Worm (Caenorhabditis elegans) whole organism, L3 larva: ENCODE results near the gene daf-31.

Source experiments
- R02D3.7 ChIP-seq: fragments of 150-350 bp; optimal IDR thresholded peaks from 2 replicates; lab custom pipeline; 2014; ENCODE audit warnings: missing biosample characterization, missing genetic modification characterization
- aly-2 ChIP-seq: fragments of 150-350 bp; optimal IDR thresholded peaks from 2 replicates; lab custom pipeline; 2014; ENCODE audit warnings: missing biosample characterization, missing genetic modification characterization
- ama-1 ChIP-seq: fragments of 150-350 bp; optimal IDR thresholded peaks from 2 replicates; lab custom pipeline; 2018
- ceh-16 ChIP-seq: sonication (generic microtip); optimal IDR thresholded peaks from 2 replicates; lab custom pipeline; 2017; ENCODE audit warnings: missing biosample characterization, missing genetic modification characterization
- ceh-82 ChIP-seq: fragments of 150-350 bp; optimal IDR thresholded peaks from 2 replicates; lab custom pipeline; 2014; ENCODE audit warnings: missing biosample characterization, missing genetic modification characterization
- daf-12 ChIP-seq: fragments of 150-350 bp; optimal IDR thresholded peaks from 2 replicates; lab custom pipeline; 2014; ENCODE audit warnings: missing biosample characterization, missing genetic modification reagents, missing genetic modification characterization
- egl-27 ChIP-seq: sonication (generic microtip); optimal IDR thresholded peaks from 4 replicates; lab custom pipeline; 2017; ENCODE audit warnings: missing biosample characterization, missing genetic modification reagents, missing genetic modification characterization
- elt-1 ChIP-seq: fragments of 150-350 bp; optimal IDR thresholded peaks from 2 replicates; lab custom pipeline; 2014; ENCODE audit warnings: missing biosample characterization, missing genetic modification characterization
- elt-2 ChIP-seq: sonication (generic microtip); optimal IDR thresholded peaks from 2 replicates; lab custom pipeline; 2016; ENCODE audit warnings: missing genetic modification reagents, mild to moderate bottlenecking, missing genetic modification characterization, missing compliant biosample characterization
- eor-1 ChIP-seq, 2 experiments: fragments of 150-350 bp; optimal IDR thresholded peaks; 2 replicates each; lab custom pipeline; 2014 to 2018; ENCODE audit warnings: missing biosample characterization in 2 of 2, missing genetic modification characterization in 2 of 2
- fkh-10 ChIP-seq: sonication (generic microtip); optimal IDR thresholded peaks from 2 replicates; lab custom pipeline; 2017; ENCODE audit warnings: missing biosample characterization, missing genetic modification reagents, missing genetic modification characterization
- fkh-2 ChIP-seq: fragments of 150-350 bp; optimal IDR thresholded peaks from 2 replicates; lab custom pipeline; 2014; ENCODE audit warnings: missing biosample characterization, missing genetic modification reagents, missing genetic modification characterization
- fos-1 ChIP-seq: fragments of 150-350 bp; optimal IDR thresholded peaks from 2 replicates; lab custom pipeline; 2014; ENCODE audit warnings: missing biosample characterization, missing genetic modification characterization
- hmg-11 ChIP-seq: sonication (generic microtip); optimal IDR thresholded peaks from 2 replicates; lab custom pipeline; 2016; ENCODE audit warnings: missing genetic modification characterization, missing compliant biosample characterization
- jun-1 ChIP-seq: fragments of 150-350 bp; optimal IDR thresholded peaks from 2 replicates; lab custom pipeline; 2014; ENCODE audit warnings: missing biosample characterization, missing genetic modification reagents, missing genetic modification characterization
- lin-15B ChIP-seq: fragments of 150-350 bp; optimal IDR thresholded peaks from 2 replicates; lab custom pipeline; 2014; ENCODE audit warnings: missing biosample characterization, missing genetic modification characterization
- lsy-12 ChIP-seq: sonication (generic microtip); optimal IDR thresholded peaks from 2 replicates; lab custom pipeline; 2016; ENCODE audit warnings: mild to moderate bottlenecking, missing genetic modification characterization, missing compliant biosample characterization
- mdl-1 ChIP-seq: fragments of 150-350 bp; optimal IDR thresholded peaks from 2 replicates; lab custom pipeline; 2014; ENCODE audit warnings: missing biosample characterization, missing genetic modification characterization
- mml-1 ChIP-seq: fragments of 150-350 bp; sonication (generic microtip); optimal IDR thresholded peaks from 3 replicates; lab custom pipeline; 2014; ENCODE audit warnings: missing biosample characterization, missing genetic modification characterization
- nfya-1 ChIP-seq: sonication (generic microtip); optimal IDR thresholded peaks from 2 replicates; lab custom pipeline; 2017; ENCODE audit warnings: missing genetic modification characterization, mild to moderate bottlenecking, missing compliant biosample characterization, antibody characterized with exemption, moderate library complexity; ENCODE audit not compliant: insufficient read depth
- nhr-12 ChIP-seq: fragments of 150-350 bp; optimal IDR thresholded peaks from 2 replicates; lab custom pipeline; 2014; ENCODE audit warnings: missing biosample characterization, missing genetic modification characterization
- nhr-23 ChIP-seq: fragments of 150-350 bp; optimal IDR thresholded peaks from 2 replicates; lab custom pipeline; 2014; ENCODE audit warnings: missing biosample characterization, missing genetic modification reagents, missing genetic modification characterization
- nhr-25 ChIP-seq: sonication (generic microtip); optimal IDR thresholded peaks from 2 replicates; lab custom pipeline; 2017; ENCODE audit warnings: missing biosample characterization, missing genetic modification characterization
- nhr-43 ChIP-seq: sonication (generic microtip); optimal IDR thresholded peaks from 2 replicates; lab custom pipeline; 2016; ENCODE audit warnings: mild to moderate bottlenecking, missing genetic modification characterization, missing compliant biosample characterization; ENCODE audit not compliant: poor library complexity, severe bottlenecking
- pha-4 ChIP-seq: fragments of 150-350 bp; optimal IDR thresholded peaks from 2 replicates; lab custom pipeline; 2014; ENCODE audit warnings: missing biosample characterization, missing genetic modification reagents, missing genetic modification characterization
- pqm-1 ChIP-seq: fragments of 150-350 bp; optimal IDR thresholded peaks from 2 replicates; lab custom pipeline; 2017; ENCODE audit warnings: missing biosample characterization, missing genetic modification characterization, inconsistent platforms
- sea-2 ChIP-seq: fragments of 150-350 bp; sonication (generic microtip); optimal IDR thresholded peaks from 4 replicates; lab custom pipeline; 2014; ENCODE audit warnings: missing biosample characterization, missing genetic modification reagents, missing genetic modification characterization
- skn-1 ChIP-seq: fragments of 150-350 bp; optimal IDR thresholded peaks from 2 replicates; lab custom pipeline; 2014; ENCODE audit warnings: missing biosample characterization, missing genetic modification characterization
- tbx-2 ChIP-seq: sonication (generic microtip); optimal IDR thresholded peaks from 2 replicates; lab custom pipeline; 2016; ENCODE audit warnings: mild to moderate bottlenecking, missing genetic modification characterization, missing compliant biosample characterization
- unc-39 ChIP-seq: sonication (generic microtip); optimal IDR thresholded peaks from 4 replicates; lab custom pipeline; 2017; ENCODE audit warnings: missing biosample characterization, missing genetic modification characterization
- unc-62 ChIP-seq: fragments of 150-350 bp; sonication (generic microtip); optimal IDR thresholded peaks from 4 replicates; lab custom pipeline; 2014; ENCODE audit warnings: missing biosample characterization, missing genetic modification reagents, missing genetic modification characterization
- zag-1 ChIP-seq: fragments of 150-350 bp; optimal IDR thresholded peaks from 2 replicates; lab custom pipeline; 2014; ENCODE audit warnings: missing biosample characterization, missing genetic modification characterization
- ztf-11 ChIP-seq: fragments of 150-350 bp; optimal IDR thresholded peaks from 2 replicates; lab custom pipeline; 2014; ENCODE audit warnings: missing biosample characterization, missing genetic modification characterization

Gene daf-31

ce11 chrIV:8332526-8332925 lies 42.5 kb downstream of the daf-31 start, which contains the start of gene lys-10:
lys-10 (plus strand) TSS chrIV:8332826.
- TF ChIP-seq elt-1 (tag; lab: Kevin White, UChicago) (no peak), fkh-2 (no peak), nhr-12 (no peak), jun-1 (no peak), hmg-11 (tag; lab: Kevin White, UChicago) (no peak), unc-62 (GFP tag; lab: Kevin White, UChicago) (no peak), R02D3.7 (tag; lab: Kevin White, UChicago) (no peak), ceh-82 (no peak), ztf-11 (tag; lab: Kevin White, UChicago) (no peak), egl-27 (tag; lab: Kevin White, UChicago) (no peak), ama-1 (lab: Kevin White, UChicago) (no peak), nhr-43 (tag; lab: Kevin White, UChicago) (no peak), zag-1 (no peak), nhr-23 (tag; lab: Kevin White, UChicago) (no peak), tbx-2 (tag; lab: Kevin White, UChicago) (no peak), ceh-16 (tag; lab: Kevin White, UChicago) (no peak), aly-2 (no peak), lsy-12 (tag; lab: Kevin White, UChicago) (no peak), sea-2 (no peak)

DNA sequence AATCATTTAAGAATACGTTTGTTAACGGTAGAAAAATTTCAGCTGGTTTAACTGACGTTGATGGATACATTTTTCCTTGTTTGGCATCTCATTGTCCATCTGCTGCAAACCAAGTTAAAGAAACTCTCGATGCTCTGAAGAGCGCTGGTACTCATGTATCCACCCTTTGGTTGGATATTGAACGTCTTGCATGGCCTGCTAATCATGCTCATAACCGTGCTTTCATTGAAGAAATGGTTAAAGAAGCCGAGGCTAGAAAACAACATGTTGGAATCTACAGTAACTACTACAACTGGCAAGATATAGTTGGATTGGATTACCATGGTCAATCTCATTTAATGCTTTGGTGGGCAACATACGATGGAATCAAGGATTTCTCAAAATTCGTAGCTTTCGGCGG lies 43.0 kb downstream of the daf-31 start:
- TF ChIP-seq unc-39 (no peak), elt-2 (tag; lab: Kevin White, UChicago) (no peak), mml-1 (tag; lab: Kevin White, UChicago) (no peak), mdl-1 (tag; lab: Kevin White, UChicago) (no peak), nhr-43 (tag; lab: Kevin White, UChicago) (no peak), R02D3.7 (tag; lab: Kevin White, UChicago) (no peak), jun-1 (no peak), nhr-23 (tag; lab: Kevin White, UChicago) (no peak), skn-1 (tag; lab: Kevin White, UChicago) (no peak), eor-1 (tag; optimal IDR thresholded peaks at IDR 0.05; lab: Kevin White, UChicago) (no peak), fos-1 (tag; lab: Kevin White, UChicago) (no peak), ceh-16 (tag; lab: Kevin White, UChicago) (no peak), daf-12 (no peak), hmg-11 (tag; lab: Kevin White, UChicago) (no peak), nfya-1 (tag; lab: Kevin White, UChicago) (no peak)

DNA sequence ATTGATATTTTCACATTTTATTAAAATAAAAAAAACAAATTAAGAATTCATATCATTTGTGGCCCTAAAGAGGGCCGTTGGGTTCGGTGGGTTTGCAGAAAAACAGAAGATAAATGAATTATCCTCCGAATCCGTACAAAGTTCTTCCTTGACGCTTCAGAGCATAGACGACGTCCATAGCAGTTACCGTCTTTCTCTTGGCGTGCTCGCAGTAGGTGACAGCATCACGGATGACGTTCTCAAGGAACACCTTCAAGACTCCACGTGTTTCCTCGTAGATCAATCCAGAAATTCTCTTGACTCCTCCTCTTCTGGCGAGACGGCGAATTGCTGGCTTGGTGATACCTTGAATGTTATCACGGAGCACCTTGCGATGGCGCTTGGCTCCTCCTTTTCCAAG lies 43.5 kb downstream of the daf-31 start:
- TF ChIP-seq elt-2 (tag; lab: Kevin White, UChicago) (no peak), fkh-10 (GFP tag; lab: Kevin White, UChicago) (no peak)

DNA sequence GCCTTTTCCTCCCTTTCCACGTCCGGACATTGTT lies 43.7 kb downstream of the daf-31 start, which contains the start of gene his-31:
Gene his-31, minus strand, starts transcription at position 30 of the 34 bp plus-strand sequence.
- TF ChIP-seq pqm-1 (tag; lab: Kevin White, UChicago) (no peak), unc-62 (GFP tag; lab: Kevin White, UChicago) (no peak)
- TF ChIP-seq, all 47 proteins: peak for 0

ce11 chrIV:8333988-8334863 lies 44.2 kb downstream of the daf-31 start, which contains the start of gene his-32:
his-32 (plus strand) TSS chrIV:8334305.
- TF ChIP-seq lsy-12 (tag; lab: Kevin White, UChicago) (peak; percentile 43), elt-1 (tag; lab: Kevin White, UChicago) (peak; percentile 48), ztf-11 (tag; lab: Kevin White, UChicago) (no peak), pha-4 (tag; lab: Kevin White, UChicago) (peak; percentile 42), R02D3.7 (tag; lab: Kevin White, UChicago) (no peak), nhr-23 (tag; lab: Kevin White, UChicago) (peak; percentile 88), skn-1 (tag; lab: Kevin White, UChicago) (no peak), lin-15B (tag; lab: Kevin White, UChicago) (peak; percentile 15), nhr-43 (tag; lab: Kevin White, UChicago) (peak; percentile 26), nhr-25 (peak; percentile 94)
